Fruit fly (Drosophila melanogaster) whole organism, embryonic: ENCODE data around the gene ThrRS.
A peak's percentile ranks its signal among the peaks of the same experiment; 100 is the strongest.

Experiments
- Abd-B ChIP-seq: fragments of 200-800 bp; sonication (Bioruptor generic); optimal IDR thresholded peaks from 2 replicates; lab custom pipeline; 2018; ENCODE audit warnings: missing biosample characterization, mild to moderate bottlenecking, missing genetic modification characterization, moderate library complexity
- Blimp-1 ChIP-seq: fragments of 200-800 bp; sonication (Bioruptor generic); optimal IDR thresholded peaks from 3 replicates; lab custom pipeline; 2018; ENCODE audit warnings: missing biosample characterization, missing genetic modification characterization, mild to moderate bottlenecking, moderate library complexity, missing genetic modification reagents
- CG10209 ChIP-seq: fragments of 200-800 bp; sonication (Bioruptor generic); optimal IDR thresholded peaks from 3 replicates; lab custom pipeline; 2017; ENCODE audit warnings: missing biosample characterization, mild to moderate bottlenecking, missing genetic modification characterization, missing genetic modification reagents
- CG1024 ChIP-seq: fragments of 200-800 bp; sonication (Bioruptor generic); IDR thresholded peaks from 2 replicates; pipeline ENCODE4 v1.3.6; 2022; ENCODE audit warnings: missing biosample characterization, missing genetic modification characterization
- CG10267 ChIP-seq: fragments of 200-800 bp; sonication (Bioruptor generic); optimal IDR thresholded peaks from 2 replicates; lab custom pipeline; 2018; ENCODE audit warnings: missing biosample characterization, mild to moderate bottlenecking, missing genetic modification characterization, moderate library complexity
- CG10979 ChIP-seq: fragments of 200-800 bp; sonication (Bioruptor generic); optimal IDR thresholded peaks from 2 replicates; lab custom pipeline; 2018; ENCODE audit warnings: missing biosample characterization, mild to moderate bottlenecking, missing genetic modification characterization, moderate library complexity
- CG11504 ChIP-seq: fragments of 200-800 bp; sonication (Bioruptor generic); optimal IDR thresholded peaks from 3 replicates; lab custom pipeline; 2019; ENCODE audit warnings: missing biosample characterization, mild to moderate bottlenecking, missing genetic modification characterization, moderate library complexity
- CG12236 ChIP-seq: fragments of 200-800 bp; sonication (Bioruptor generic); optimal IDR thresholded peaks from 2 replicates; lab custom pipeline; 2016; ENCODE audit warnings: missing biosample characterization, missing genetic modification characterization
- CG14710 ChIP-seq: fragments of 200-800 bp; sonication (Bioruptor generic); optimal IDR thresholded peaks from 3 replicates; lab custom pipeline; 2019; ENCODE audit warnings: missing biosample characterization, mild to moderate bottlenecking, missing genetic modification characterization, moderate library complexity
- CG16813 ChIP-seq: fragments of 200-800 bp; sonication (Bioruptor generic); IDR thresholded peaks from 3 replicates; pipeline ENCODE4 v1.3.6; 2022; ENCODE audit warnings: missing biosample characterization, missing genetic modification characterization; ENCODE audit not compliant: partially characterized antibody
- CG17361 ChIP-seq: fragments of 200-800 bp; sonication (Bioruptor generic); IDR thresholded peaks from 3 replicates; pipeline ENCODE4 v1.3.6; 2022; ENCODE audit warnings: missing biosample characterization, missing genetic modification characterization
- CG17829 ChIP-seq: fragments of 200-800 bp; optimal IDR thresholded peaks from 2 replicates; lab custom pipeline; 2019; ENCODE audit warnings: missing biosample characterization, mild to moderate bottlenecking, missing genetic modification characterization, moderate library complexity
- CG18262 ChIP-seq: fragments of 200-800 bp; optimal IDR thresholded peaks from 3 replicates; lab custom pipeline; 2019; ENCODE audit warnings: missing biosample characterization, mild to moderate bottlenecking, missing genetic modification characterization, moderate library complexity
- CG2712 ChIP-seq: fragments of 200-800 bp; optimal IDR thresholded peaks from 3 replicates; lab custom pipeline; 2019; ENCODE audit warnings: missing biosample characterization, mild to moderate bottlenecking, missing genetic modification characterization, moderate library complexity
- CG3065 ChIP-seq: fragments of 200-800 bp; sonication (Bioruptor generic); optimal IDR thresholded peaks from 2 replicates; lab custom pipeline; 2016; ENCODE audit warnings: missing biosample characterization, missing genetic modification characterization
- CG31441 ChIP-seq: fragments of 200-800 bp; sonication (Bioruptor generic); IDR thresholded peaks from 2 replicates; pipeline ENCODE4 v1.3.6; 2022; ENCODE audit warnings: missing biosample characterization, missing genetic modification characterization
- CG4424 ChIP-seq: fragments of 200-800 bp; sonication (Bioruptor generic); optimal IDR thresholded peaks from 3 replicates; lab custom pipeline; 2016; ENCODE audit warnings: missing biosample characterization, missing genetic modification characterization
- CG4854 ChIP-seq: fragments of 200-800 bp; sonication (Bioruptor generic); optimal IDR thresholded peaks from 2 replicates; lab custom pipeline; 2016; ENCODE audit warnings: missing biosample characterization, missing genetic modification characterization, inconsistent platforms
- CG5180 ChIP-seq: fragments of 200-800 bp; sonication (Bioruptor generic); optimal IDR thresholded peaks from 3 replicates; lab custom pipeline; 2017; ENCODE audit warnings: missing biosample characterization, missing genetic modification characterization, mild to moderate bottlenecking, moderate library complexity, missing genetic modification reagents
- CG8388 ChIP-seq: fragments of 200-800 bp; sonication (Bioruptor generic); optimal IDR thresholded peaks from 2 replicates; lab custom pipeline; 2019; ENCODE audit warnings: missing biosample characterization, mild to moderate bottlenecking, missing genetic modification characterization, moderate library complexity
- CrebB ChIP-seq: fragments of 200-800 bp; sonication (Bioruptor generic); optimal IDR thresholded peaks from 3 replicates; lab custom pipeline; 2018; ENCODE audit warnings: missing biosample characterization, mild to moderate bottlenecking, missing genetic modification characterization
- Elba2 ChIP-seq: fragments of 200-800 bp; sonication (Bioruptor generic); optimal IDR thresholded peaks from 3 replicates; lab custom pipeline; 2016; ENCODE audit warnings: missing biosample characterization, missing genetic modification characterization
- Gsc ChIP-seq: fragments of 200-800 bp; sonication (Bioruptor generic); IDR thresholded peaks from 2 replicates; pipeline ENCODE4 v1.3.6; 2022; ENCODE audit warnings: missing biosample characterization, missing genetic modification characterization
- H15 ChIP-seq: fragments of 200-800 bp; sonication (Bioruptor generic); IDR thresholded peaks from 3 replicates; pipeline ENCODE4 v1.3.6; 2022; ENCODE audit warnings: missing biosample characterization, missing genetic modification characterization
- Hey ChIP-seq: fragments of 200-800 bp; sonication (Bioruptor generic); optimal IDR thresholded peaks from 3 replicates; lab custom pipeline; 2018; ENCODE audit warnings: missing biosample characterization, mild to moderate bottlenecking, missing genetic modification characterization
- NfI ChIP-seq: fragments of 200-800 bp; sonication (Bioruptor generic); optimal IDR thresholded peaks from 3 replicates; lab custom pipeline; 2018; ENCODE audit warnings: missing biosample characterization, mild to moderate bottlenecking, missing genetic modification characterization, moderate library complexity
- Rfx ChIP-seq: fragments of 200-800 bp; sonication (Bioruptor generic); IDR thresholded peaks from 2 replicates; pipeline ENCODE4 v1.3.6; 2022; ENCODE audit warnings: missing biosample characterization, missing genetic modification characterization
- bsh ChIP-seq, 2 experiments: fragments of 200-800 bp; sonication (Bioruptor generic); optimal IDR thresholded peaks; 2 replicates each; lab custom pipeline; 2017 to 2018; ENCODE audit warnings: mild to moderate bottlenecking in 2 of 2, missing biosample characterization in 2 of 2, missing genetic modification characterization in 2 of 2, moderate library complexity in 1 of 2
- dmrt11E ChIP-seq: fragments of 200-800 bp; sonication (Bioruptor generic); optimal IDR thresholded peaks from 3 replicates; lab custom pipeline; 2018; ENCODE audit warnings: missing biosample characterization, mild to moderate bottlenecking, missing genetic modification characterization, moderate library complexity
- gem ChIP-seq: fragments of 200-800 bp; sonication (Bioruptor generic); optimal IDR thresholded peaks from 2 replicates; lab custom pipeline; 2019; ENCODE audit warnings: missing biosample characterization, mild to moderate bottlenecking, missing genetic modification characterization, moderate library complexity
- lola ChIP-seq, 3 experiments: fragments of >200 bp in 2 of 3; fragments of 200-800 bp in 1 of 3; sonication (Bioruptor generic) in 1 of 3; optimal IDR thresholded peaks; 2 replicates each; lab custom pipeline; 2017 to 2019; ENCODE audit warnings: missing biosample characterization in 3 of 3, missing genetic modification characterization in 3 of 3, mild to moderate bottlenecking in 1 of 3, moderate library complexity in 1 of 3
- nmo ChIP-seq: fragments of 200-800 bp; sonication (Bioruptor generic); optimal IDR thresholded peaks from 2 replicates; lab custom pipeline; 2018; ENCODE audit warnings: missing biosample characterization, mild to moderate bottlenecking, missing genetic modification characterization, moderate library complexity
- phol ChIP-seq: fragments of 200-800 bp; sonication (Bioruptor generic); optimal IDR thresholded peaks from 3 replicates; lab custom pipeline; 2018; ENCODE audit warnings: missing biosample characterization, mild to moderate bottlenecking, missing genetic modification characterization, moderate library complexity
- salm ChIP-seq: fragments of 200-800 bp; sonication (Bioruptor generic); optimal IDR thresholded peaks from 2 replicates; lab custom pipeline; 2018; ENCODE audit warnings: missing biosample characterization, mild to moderate bottlenecking, missing genetic modification characterization
- sens ChIP-seq: fragments of 200-800 bp; sonication (Bioruptor generic); peaks from one replicate; lab custom pipeline; 2016; ENCODE audit warnings: missing biosample characterization, missing genetic modification characterization
- trem ChIP-seq: fragments of 200-800 bp; optimal IDR thresholded peaks from 3 replicates; lab custom pipeline; 2019; ENCODE audit warnings: missing biosample characterization, mild to moderate bottlenecking, missing genetic modification characterization, moderate library complexity

Gene ThrRS

DNA sequence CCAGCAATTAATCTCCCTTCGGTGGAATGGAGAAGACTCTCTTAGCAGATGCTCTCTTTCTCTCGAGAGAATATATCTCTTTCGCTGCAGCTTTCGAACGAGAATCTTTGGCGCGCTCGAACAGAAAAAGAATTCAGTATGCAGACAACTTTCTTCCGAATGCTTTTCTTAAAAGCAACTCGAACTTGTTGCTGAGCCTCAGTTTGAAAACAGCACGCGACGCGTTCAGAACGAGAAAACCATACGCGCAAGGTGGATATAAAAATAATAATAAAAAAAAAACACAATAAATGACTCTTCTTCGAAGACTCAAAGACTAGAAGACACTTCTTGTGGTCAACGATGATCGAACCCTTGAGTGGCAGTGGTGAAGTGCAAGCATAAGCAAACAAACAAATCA, 10.6 kb downstream of the ThrRS start, which contains the start of gene CG17211 (continued):
- TF ChIP-seq Gsc: no peak
- TF ChIP-seq CG16813 (GFP tag; lab: Robert Waterston, UW): no peak
- TF ChIP-seq Elba2 (GFP tag; lab: Kevin White, UChicago): no peak
- TF ChIP-seq salm (tag; lab: Kevin White, UChicago): no peak
- peak; percentile 29 for TF ChIP-seq sens (GFP tag; lab: Kevin White, UChicago)
- TF ChIP-seq H15: no peak
- TF ChIP-seq Hey (tag; lab: Kevin White, UChicago): no peak

DNA sequence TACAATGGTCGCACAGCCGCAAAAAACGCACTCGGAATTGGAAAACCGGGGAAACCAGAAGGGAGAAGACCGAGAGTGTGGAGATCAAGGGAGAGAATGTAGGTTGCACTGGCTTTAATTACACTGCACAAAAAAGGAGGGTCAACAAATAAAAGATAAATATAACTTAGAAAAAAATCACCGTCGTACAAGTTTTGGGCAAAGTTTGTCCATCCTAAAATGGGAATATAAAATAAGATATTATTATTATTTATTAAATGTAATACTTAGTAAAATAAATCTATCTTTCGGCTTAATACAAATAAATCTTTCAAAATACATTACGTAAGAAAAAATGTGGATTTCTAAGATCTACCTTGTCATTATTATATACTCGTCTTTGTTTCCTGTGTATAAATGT, 12.3 kb downstream of the ThrRS start:
- TF ChIP-seq CG17829 (tag; lab: Kevin White, UChicago) (peak; percentile 13), CG31441 (0 out of 2 replicates have a peak, but pooled peaks have one; percentile 31), CG8388 (GFP tag; lab: Kevin White, UChicago) (peak; percentile 0), CG17361 (peak; percentile 36; the same call in 1 of the 3 replicates), dmrt11E (tag; lab: Kevin White, UChicago) (peak; percentile 8), gem (tag; lab: Kevin White, UChicago) (peak; percentile 29), trem (tag; lab: Kevin White, UChicago) (peak; percentile 2), CG10267 (tag; lab: Kevin White, UChicago) (peak; percentile 25), CG4854 (no peak), nmo (GFP tag; lab: Kevin White, UChicago) (peak; percentile 21), phol (tag; lab: Kevin White, UChicago) (peak; percentile 44), CrebB (tag; lab: Kevin White, UChicago) (no peak), Abd-B (GFP tag; lab: Kevin White, UChicago) (peak; percentile 0), CG14710 (tag; lab: Kevin White, UChicago) (peak; percentile 33), CG1024 (GFP tag; lab: Robert Waterston, UW) (no peak), lola (GFP tag; optimal IDR thresholded peaks at IDR 0.05; lab: Kevin White, UChicago) (peak in 1 of 3 experiments; percentile 31), CG11504 (tag; lab: Kevin White, UChicago) (peak; percentile 16), bsh (GFP tag; optimal IDR thresholded peaks at IDR 0.05; lab: Kevin White, UChicago) (peak in 1 of 2 experiments; percentile 12), CG12236 (no peak), CG10209 (GFP tag; lab: Kevin White, UChicago) (no peak), CG2712 (peak; percentile 61), CG10979 (tag; lab: Kevin White, UChicago) (peak; percentile 56), Blimp-1 (GFP tag; lab: Kevin White, UChicago) (peak; percentile 37), CG18262 (tag; lab: Kevin White, UChicago) (peak; percentile 58), Rfx (GFP tag; lab: Robert Waterston, UW) (no peak)

- no peak for TF ChIP-seq NfI (GFP tag; lab: Kevin White, UChicago)
- peak; percentile 79 for TF ChIP-seq CG5180 (GFP tag; lab: Kevin White, UChicago)
- no peak for TF ChIP-seq CG3065 (GFP tag; lab: Kevin White, UChicago)
- TF ChIP-seq sens (GFP tag; lab: Kevin White, UChicago): peak; percentile 85
- peak in 1 of 3 experiments; percentile 17 for TF ChIP-seq lola (GFP tag; optimal IDR thresholded peaks at IDR 0.05; lab: Kevin White, UChicago)
- 0 out of 3 replicates have a peak, but pooled peaks have one; percentile 42 for TF ChIP-seq CG17361
- peak; percentile 6 for TF ChIP-seq nmo (GFP tag; lab: Kevin White, UChicago)
- TF ChIP-seq CG4424: peak; percentile 7
- TF ChIP-seq CG11504 (tag; lab: Kevin White, UChicago): peak; percentile 49
- TF ChIP-seq, all 482 proteins: peak for 7
These were observed 16.4 kb downstream of the ThrRS start for dm6 chr2L:12120000-12120399.
